Fruit fly (Drosophila melanogaster) whole organism, embryonic: ENCODE measurements around the gene CG6441.
A peak's percentile ranks its signal among the peaks of the same experiment; 100 is the strongest.

ENCODE experiments used
- Atf3 ChIP-seq: fragments of 200-800 bp; sonication (Bioruptor generic); optimal IDR thresholded peaks from 3 replicates; lab custom pipeline; 2016; ENCODE audit warnings: missing biosample characterization, missing genetic modification characterization
- Blimp-1 ChIP-seq: fragments of 200-800 bp; sonication (Bioruptor generic); optimal IDR thresholded peaks from 3 replicates; lab custom pipeline; 2018; ENCODE audit warnings: missing biosample characterization, missing genetic modification characterization, mild to moderate bottlenecking, moderate library complexity, missing genetic modification reagents
- CG11085 ChIP-seq: fragments of 200-800 bp; sonication (Bioruptor generic); IDR thresholded peaks from 2 replicates; pipeline ENCODE4 v1.3.6; 2022; ENCODE audit warnings: missing biosample characterization, missing genetic modification characterization
- CG11696 ChIP-seq: fragments of 200-800 bp; sonication (Bioruptor generic); IDR thresholded peaks from 2 replicates; pipeline ENCODE4 v1.3.6; 2022; ENCODE audit warnings: missing biosample characterization, missing genetic modification characterization
- CG18262 ChIP-seq: fragments of 200-800 bp; optimal IDR thresholded peaks from 3 replicates; lab custom pipeline; 2019; ENCODE audit warnings: missing biosample characterization, mild to moderate bottlenecking, missing genetic modification characterization, moderate library complexity
- CG18599 ChIP-seq: fragments of 200-800 bp; sonication (Bioruptor generic); optimal IDR thresholded peaks from 3 replicates; lab custom pipeline; 2017; ENCODE audit warnings: missing biosample characterization, missing genetic modification characterization, mild to moderate bottlenecking, moderate library complexity, missing genetic modification reagents
- CG2202 ChIP-seq: fragments of 200-800 bp; sonication (Bioruptor generic); optimal IDR thresholded peaks from 2 replicates; lab custom pipeline; 2018; ENCODE audit warnings: missing biosample characterization, mild to moderate bottlenecking, missing genetic modification characterization
- CG30403 ChIP-seq: fragments of 200-800 bp; sonication (Bioruptor generic); optimal IDR thresholded peaks from 3 replicates; lab custom pipeline; 2016; ENCODE audit warnings: missing biosample characterization, missing genetic modification characterization
- CG4424 ChIP-seq: fragments of 200-800 bp; sonication (Bioruptor generic); optimal IDR thresholded peaks from 3 replicates; lab custom pipeline; 2016; ENCODE audit warnings: missing biosample characterization, missing genetic modification characterization
- CG7839 ChIP-seq: fragments of 200-800 bp; sonication (Bioruptor generic); optimal IDR thresholded peaks from 3 replicates; lab custom pipeline; 2018; ENCODE audit warnings: missing biosample characterization, mild to moderate bottlenecking, missing genetic modification characterization, moderate library complexity
- CG8944 ChIP-seq: fragments of 200-800 bp; sonication (Bioruptor generic); optimal IDR thresholded peaks from 3 replicates; lab custom pipeline; 2016; ENCODE audit warnings: missing biosample characterization, missing genetic modification characterization
- CG9215 ChIP-seq: fragments of 200-800 bp; sonication (Bioruptor generic); IDR thresholded peaks from 2 replicates; pipeline ENCODE4 v1.3.6; 2022; ENCODE audit warnings: missing biosample characterization, missing genetic modification characterization
- CG9609 ChIP-seq: fragments of 200-800 bp; sonication (Bioruptor generic); optimal IDR thresholded peaks from 3 replicates; lab custom pipeline; 2016; ENCODE audit warnings: missing biosample characterization, missing genetic modification characterization
- CG9727 ChIP-seq: fragments of 200-800 bp; sonication (Bioruptor generic); optimal IDR thresholded peaks from 3 replicates; lab custom pipeline; 2017; ENCODE audit warnings: missing biosample characterization, mild to moderate bottlenecking, missing genetic modification characterization
- CG9797 ChIP-seq: fragments of 200-800 bp; sonication (Bioruptor generic); optimal IDR thresholded peaks from 3 replicates; lab custom pipeline; 2018; ENCODE audit warnings: missing biosample characterization, mild to moderate bottlenecking, missing genetic modification characterization
- CTCF ChIP-seq: fragments of 200-800 bp; sonication (Bioruptor generic); optimal IDR thresholded peaks from 2 replicates; lab custom pipeline; 2017; ENCODE audit warnings: missing biosample characterization, mild to moderate bottlenecking, missing genetic modification characterization, moderate library complexity
- CoRest ChIP-seq: fragments of 200-800 bp; sonication (Bioruptor generic); optimal IDR thresholded peaks from 3 replicates; lab custom pipeline; 2018; ENCODE audit warnings: missing biosample characterization, mild to moderate bottlenecking, missing genetic modification characterization, moderate library complexity
- D19B ChIP-seq: fragments of 200-800 bp; sonication (Bioruptor generic); optimal IDR thresholded peaks from 2 replicates; lab custom pipeline; 2017; ENCODE audit warnings: missing biosample characterization, mild to moderate bottlenecking, missing genetic modification characterization
- Dp ChIP-seq: fragments of 200-800 bp; sonication (Bioruptor generic); optimal IDR thresholded peaks from 2 replicates; lab custom pipeline; 2018; ENCODE audit warnings: missing biosample characterization, mild to moderate bottlenecking, missing genetic modification characterization, moderate library complexity
- Eip74EF ChIP-seq, 2 experiments: fragments of 200-800 bp in 1 of 2; fragments of >200 bp in 1 of 2; sonication (Bioruptor generic) in 1 of 2; optimal IDR thresholded peaks; 2 replicates each; lab custom pipeline; 2017 to 2019; ENCODE audit warnings: missing biosample characterization in 2 of 2, missing genetic modification characterization in 2 of 2, mild to moderate bottlenecking in 1 of 2, moderate library complexity in 1 of 2
- Ets65A ChIP-seq: fragments of 200-800 bp; sonication (Bioruptor generic); peaks from one replicate; lab custom pipeline; 2016; ENCODE audit warnings: missing biosample characterization, missing genetic modification characterization
- Fer3 ChIP-seq: fragments of 200-800 bp; sonication (Bioruptor generic); optimal IDR thresholded peaks from 2 replicates; lab custom pipeline; 2018; ENCODE audit warnings: missing biosample characterization, mild to moderate bottlenecking, missing genetic modification characterization, moderate library complexity
- Hmr ChIP-seq: fragments of 200-800 bp; sonication (Bioruptor generic); optimal IDR thresholded peaks from 3 replicates; lab custom pipeline; 2017; ENCODE audit warnings: mild to moderate bottlenecking, missing biosample characterization, missing genetic modification reagents, missing genetic modification characterization
- Hr3 ChIP-seq: fragments of 200-800 bp; sonication (Bioruptor generic); optimal IDR thresholded peaks from 3 replicates; lab custom pipeline; 2016; ENCODE audit warnings: missing biosample characterization, missing genetic modification characterization
- Hr51 ChIP-seq, 2 experiments: fragments of 200-800 bp; sonication (Bioruptor generic); optimal IDR thresholded peaks; 2 replicates in 1 of 2; 3 replicates in 1 of 2; lab custom pipeline; 2016 to 2018; ENCODE audit warnings: missing biosample characterization in 2 of 2, missing genetic modification characterization in 2 of 2, mild to moderate bottlenecking in 1 of 2, moderate library complexity in 1 of 2
- Med ChIP-seq: fragments of 200-800 bp; sonication (Bioruptor generic); peaks from one replicate; lab custom pipeline; 2016; ENCODE audit warnings: missing biosample characterization, missing genetic modification characterization, mild to moderate bottlenecking, inconsistent platforms, moderate library complexity
- NfI ChIP-seq: fragments of 200-800 bp; sonication (Bioruptor generic); optimal IDR thresholded peaks from 3 replicates; lab custom pipeline; 2018; ENCODE audit warnings: missing biosample characterization, mild to moderate bottlenecking, missing genetic modification characterization, moderate library complexity
- Scr ChIP-seq: fragments of 200-800 bp; sonication (Bioruptor generic); IDR thresholded peaks from 2 replicates; pipeline ENCODE4 v1.3.6; 2022; ENCODE audit warnings: missing biosample characterization, missing genetic modification characterization; ENCODE audit not compliant: partially characterized antibody
- Trl ChIP-seq, 3 experiments: fragments of >200 bp in 2 of 3; fragments of 200-800 bp in 1 of 3; sonication (Bioruptor generic) in 1 of 3; optimal IDR thresholded peaks; 2 replicates in 1 of 3; 3 replicates in 2 of 3; lab custom pipeline; 2016 to 2017; ENCODE audit warnings: missing biosample characterization in 1 of 3, missing genetic modification characterization in 1 of 3
- ash1 ChIP-seq: fragments of 200-800 bp; sonication (Bioruptor generic); optimal IDR thresholded peaks from 2 replicates; lab custom pipeline; 2018; ENCODE audit warnings: missing biosample characterization, mild to moderate bottlenecking, missing genetic modification characterization
- chif ChIP-seq, 2 experiments: fragments of 200-800 bp; sonication (Bioruptor generic); optimal IDR thresholded peaks; 3 replicates each; lab custom pipeline; 2016; ENCODE audit warnings: missing biosample characterization in 2 of 2, missing genetic modification characterization in 2 of 2
- chm ChIP-seq: fragments of 200-800 bp; sonication (Bioruptor generic); IDR thresholded peaks from 2 replicates; pipeline ENCODE4 v1.3.6; 2022; ENCODE audit warnings: missing biosample characterization, missing genetic modification characterization
- da ChIP-seq: fragments of 200-800 bp; sonication (Bioruptor generic); optimal IDR thresholded peaks from 2 replicates; lab custom pipeline; 2016; ENCODE audit warnings: missing biosample characterization, missing genetic modification characterization
- kah ChIP-seq: fragments of 200-800 bp; sonication (Bioruptor generic); optimal IDR thresholded peaks from 2 replicates; lab custom pipeline; 2018; ENCODE audit warnings: missing biosample characterization, mild to moderate bottlenecking, missing genetic modification characterization
- luna ChIP-seq: fragments of 200-800 bp; sonication (Bioruptor generic); optimal IDR thresholded peaks from 2 replicates; lab custom pipeline; 2016; ENCODE audit warnings: missing biosample characterization, missing genetic modification characterization
- maf-S ChIP-seq: fragments of 200-800 bp; sonication (Bioruptor generic); optimal IDR thresholded peaks from 2 replicates; lab custom pipeline; 2016; ENCODE audit warnings: missing biosample characterization, missing genetic modification characterization
- mam ChIP-seq: fragments of 200-800 bp; sonication (Bioruptor generic); optimal IDR thresholded peaks from 3 replicates; lab custom pipeline; 2016; ENCODE audit warnings: missing biosample characterization, missing genetic modification characterization
- oc ChIP-seq: fragments of 200-800 bp; sonication (Bioruptor generic); optimal IDR thresholded peaks from 2 replicates; lab custom pipeline; 2018; ENCODE audit warnings: missing biosample characterization, mild to moderate bottlenecking, missing genetic modification characterization, moderate library complexity
- pho ChIP-seq: fragments of 200-800 bp; sonication (Bioruptor generic); optimal IDR thresholded peaks from 2 replicates; lab custom pipeline; 2016; ENCODE audit warnings: missing biosample characterization, missing genetic modification characterization
- prd ChIP-seq, 3 experiments: fragments of >200 bp in 2 of 3; fragments of 200-800 bp in 1 of 3; sonication (Bioruptor generic) in 1 of 3; optimal IDR thresholded peaks in 2 of 3; IDR thresholded peaks in 1 of 3; 2 replicates in 2 of 3; 3 replicates in 1 of 3; pipeline versions ENCODE4 v1.3.6 to Lab custom; 2017 to 2022; ENCODE audit warnings: missing biosample characterization in 1 of 3, missing genetic modification characterization in 1 of 3
- sd ChIP-seq: fragments of 200-800 bp; sonication (Bioruptor generic); optimal IDR thresholded peaks from 3 replicates; lab custom pipeline; 2018; ENCODE audit warnings: missing biosample characterization, mild to moderate bottlenecking, missing genetic modification characterization, moderate library complexity
- shn ChIP-seq: fragments of 200-800 bp; sonication (Bioruptor generic); optimal IDR thresholded peaks from 3 replicates; lab custom pipeline; 2016; ENCODE audit warnings: missing biosample characterization, missing genetic modification characterization
- slbo ChIP-seq: fragments of 200-800 bp; sonication (Bioruptor generic); IDR thresholded peaks from 2 replicates; pipeline ENCODE4 v1.3.6; 2022; ENCODE audit warnings: missing biosample characterization, missing genetic modification characterization
- sna ChIP-seq: fragments of 200-800 bp; sonication (Bioruptor generic); IDR thresholded peaks from 2 replicates; pipeline ENCODE4 v1.3.6; 2022; ENCODE audit warnings: missing biosample characterization, missing genetic modification characterization; ENCODE audit not compliant: partially characterized antibody
- vnd ChIP-seq: fragments of 200-800 bp; sonication (Bioruptor generic); IDR thresholded peaks from 3 replicates; pipeline ENCODE4 v1.3.6; 2022; ENCODE audit warnings: missing biosample characterization, missing genetic modification characterization; ENCODE audit not compliant: partially characterized antibody
- z ChIP-seq: fragments of 200-800 bp; sonication (Bioruptor generic); IDR thresholded peaks from 3 replicates; pipeline ENCODE4 v1.3.6; 2022; ENCODE audit warnings: missing biosample characterization, missing genetic modification characterization
- zfh2 ChIP-seq: fragments of 200-800 bp; sonication (Bioruptor generic); optimal IDR thresholded peaks from 2 replicates; lab custom pipeline; 2016; ENCODE audit warnings: missing biosample characterization, missing genetic modification characterization

CG6441 gene

dm6 chr2L:7426326-7427066 is 48.0 kb upstream of the CG6441 start, which contains the start of gene muc (continued):
- TF ChIP-seq CG30403 (GFP tag; lab: Kevin White, UChicago), result peak; percentile 70
- peak; percentile 75 for TF ChIP-seq Scr
- TF ChIP-seq vnd (GFP tag; lab: Robert Waterston, UW), result peak; percentile 51; the same call in 1 of the 3 replicates
- no peak for TF ChIP-seq prd (optimal IDR thresholded peaks at IDR 0.05; lab: Kevin White, UChicago)
- TF ChIP-seq prd (GFP tag; IDR thresholded peaks at IDR 0.05; lab: Robert Waterston, UW), result 0 out of 3 replicates have a peak, but pooled peaks have one; percentile 19
- TF ChIP-seq CG4424 (GFP tag; lab: Kevin White, UChicago), result peak; percentile 46
- TF ChIP-seq ash1 (GFP tag; lab: Kevin White, UChicago), result no peak
- TF ChIP-seq Ets65A, result peak; percentile 59
- peak; percentile 51 for TF ChIP-seq pho (GFP tag; lab: Kevin White, UChicago)
- TF ChIP-seq Trl (optimal IDR thresholded peaks at IDR 0.05; lab: Kevin White, UChicago), result no peak
- no peak for TF ChIP-seq Trl (GFP tag; optimal IDR thresholded peaks at IDR 0.05; lab: Kevin White, UChicago)
- no peak for TF ChIP-seq CTCF (GFP tag; lab: Kevin White, UChicago)
- TF ChIP-seq NfI (GFP tag; lab: Kevin White, UChicago), result peak; percentile 6
- TF ChIP-seq CG9215 (GFP tag; lab: Robert Waterston, UW), result 0 out of 2 replicates have a peak, but pooled peaks have one; percentile 24
- TF ChIP-seq Hmr (GFP tag; lab: Kevin White, UChicago), result peak; percentile 77
- TF ChIP-seq da (GFP tag; lab: Kevin White, UChicago), result no peak
- TF ChIP-seq chm (GFP tag; lab: Robert Waterston, UW), result peak; percentile 59; the same call in 1 of the 2 replicates
- peak; percentile 11 for TF ChIP-seq D19B
- peak; percentile 38 for TF ChIP-seq CG9609
- peak in 1 of 2 experiments; percentile 38 for TF ChIP-seq Hr51 (GFP tag; optimal IDR thresholded peaks at IDR 0.05; lab: Kevin White, UChicago)
- peak; percentile 80 for TF ChIP-seq kah (GFP tag; lab: Kevin White, UChicago)
- TF ChIP-seq slbo (GFP tag; lab: Robert Waterston, UW), result peak; percentile 60; the same call in 1 of the 2 replicates
- TF ChIP-seq CG11085 (GFP tag; lab: Robert Waterston, UW), result 0 out of 2 replicates have a peak, but pooled peaks have one; percentile 12
- peak; percentile 53 for TF ChIP-seq CG7839 (tag; lab: Kevin White, UChicago)
- TF ChIP-seq CG18599, result peak; percentile 33
- TF ChIP-seq CG2202 (tag; lab: Kevin White, UChicago), result no peak
- no peak for TF ChIP-seq z
- TF ChIP-seq Hr3 (GFP tag; lab: Kevin White, UChicago), result peak; percentile 34
- no peak for TF ChIP-seq sna
- TF ChIP-seq CG8944 (GFP tag; lab: Kevin White, UChicago), result peak; percentile 19
- TF ChIP-seq shn (GFP tag; lab: Kevin White, UChicago), result peak; percentile 41
- peak; percentile 49 for TF ChIP-seq Dp (GFP tag; lab: Kevin White, UChicago)
- peak; percentile 29 for TF ChIP-seq CG18262
- peak in 1 of 2 experiments; percentile 67 for TF ChIP-seq Eip74EF (GFP tag; optimal IDR thresholded peaks at IDR 0.05; lab: Kevin White, UChicago)
- TF ChIP-seq Med, result peak; percentile 59
- TF ChIP-seq zfh2 (GFP tag; lab: Kevin White, UChicago), result peak; percentile 41
- peak; percentile 11 for TF ChIP-seq CG9727 (GFP tag; lab: Kevin White, UChicago)
- no peak for TF ChIP-seq Atf3 (GFP tag; lab: Kevin White, UChicago)
- TF ChIP-seq CG9797 (GFP tag; lab: Kevin White, UChicago), result peak; percentile 64
- TF ChIP-seq CG11696 (GFP tag; lab: Robert Waterston, UW), result 0 out of 2 replicates have a peak, but pooled peaks have one; percentile 16
- peak in 1 of 2 experiments; percentile 60 for TF ChIP-seq chif (GFP tag; optimal IDR thresholded peaks at IDR 0.05; lab: Kevin White, UChicago)
- peak; percentile 66 for TF ChIP-seq CoRest (tag; lab: Kevin White, UChicago)
- TF ChIP-seq maf-S (GFP tag; lab: Kevin White, UChicago), result peak; percentile 10
- TF ChIP-seq sd (tag; lab: Kevin White, UChicago), result peak; percentile 26
- no peak for TF ChIP-seq luna
- peak; percentile 44 for TF ChIP-seq Fer3 (tag; lab: Kevin White, UChicago)
- no peak for TF ChIP-seq oc (tag; lab: Kevin White, UChicago)
- TF ChIP-seq Blimp-1 (GFP tag; lab: Kevin White, UChicago), result peak; percentile 21
- TF ChIP-seq mam, result peak; percentile 52
